Fruit fly (Drosophila melanogaster): ENCODE measurements around the gene CG33783.

- TF ChIP-seq h (optimal IDR thresholded peaks at IDR 0.05) (no peak), Myc (optimal IDR thresholded peaks at IDR 0.05) (no peak), insv (optimal IDR thresholded peaks at IDR 0.05) (no peak), Sin3A (optimal IDR thresholded peaks at IDR 0.05) (no peak), psq (optimal IDR thresholded peaks at IDR 0.05) (no peak)
Observed at dm6 chr3R:10070817-10071216, 4.2 kb downstream of the CG33783 start, which contains the start of gene nerfin-2.
